Worm (Caenorhabditis elegans) whole organism, early embryonic: ENCODE data around the gene T16G12.7.
A peak's percentile ranks its signal among the peaks of the same experiment; 100 is the strongest.

ENCODE experiments used
- B0310.2 ChIP-seq: sonication (generic microtip); optimal IDR thresholded peaks from 2 replicates; lab custom pipeline; 2016; ENCODE audit warnings: mild to moderate bottlenecking, missing genetic modification characterization, missing compliant biosample characterization
- F13C5.2 ChIP-seq: sonication (generic microtip); optimal IDR thresholded peaks from 2 replicates; lab custom pipeline; 2017; ENCODE audit warnings: mild to moderate bottlenecking, missing genetic modification characterization, inconsistent platforms, missing compliant biosample characterization
- aly-1 ChIP-seq: sonication (generic microtip); optimal IDR thresholded peaks from 2 replicates; lab custom pipeline; 2016; ENCODE audit warnings: missing genetic modification characterization, missing compliant biosample characterization
- ama-1 ChIP-seq: fragments of 150-350 bp; optimal IDR thresholded peaks from 2 replicates; lab custom pipeline; 2014
- ceh-13 ChIP-seq: fragments of 200-800 bp; sonication (Bioruptor generic); optimal IDR thresholded peaks from 2 replicates; lab custom pipeline; 2018; ENCODE audit warnings: mild to moderate bottlenecking, missing genetic modification characterization, missing compliant biosample characterization
- ets-7 ChIP-seq: sonication (generic microtip); optimal IDR thresholded peaks from 2 replicates; lab custom pipeline; 2016; ENCODE audit warnings: missing genotype, missing genetic modification characterization, missing compliant biosample characterization
- flt-1 ChIP-seq: fragments of 200-800 bp; sonication (Bioruptor generic); IDR thresholded peaks from 2 replicates; pipeline ENCODE4 v1.3.6; 2022; ENCODE audit warnings: missing genetic modification characterization, missing compliant biosample characterization
- hmbx-1 ChIP-seq: sonication (generic microtip); optimal IDR thresholded peaks from 2 replicates; lab custom pipeline; 2016; ENCODE audit warnings: mild to moderate bottlenecking, missing genetic modification characterization, missing compliant biosample characterization
- hmg-4 ChIP-seq: fragments of 200-800 bp; sonication (Bioruptor generic); optimal IDR thresholded peaks from 2 replicates; lab custom pipeline; 2018; ENCODE audit warnings: mild to moderate bottlenecking, missing genetic modification characterization, missing compliant biosample characterization
- hnd-1 ChIP-seq: sonication (generic microtip); optimal IDR thresholded peaks from 2 replicates; lab custom pipeline; 2016; ENCODE audit warnings: missing genetic modification characterization, missing compliant biosample characterization
- pes-1 ChIP-seq: fragments of 200-800 bp; sonication (Bioruptor generic); IDR thresholded peaks from 2 replicates; pipeline ENCODE4 v1.3.6; 2022; ENCODE audit warnings: missing genetic modification reagents, missing genetic modification characterization, missing compliant biosample characterization
- scrt-1 ChIP-seq: fragments of 200-800 bp; sonication (Bioruptor generic); IDR thresholded peaks from 2 replicates; pipeline ENCODE4 v1.3.6; 2022; ENCODE audit warnings: missing genetic modification characterization, missing compliant biosample characterization
- sea-1 ChIP-seq: fragments of 200-800 bp; sonication (Bioruptor generic); conservative IDR thresholded peaks from 2 replicates; pipeline ENCODE4 v1.3.6; 2022; ENCODE audit warnings: missing genetic modification characterization, missing compliant biosample characterization
- tbx-11 ChIP-seq: fragments of 200-800 bp; sonication (Bioruptor generic); IDR thresholded peaks from 2 replicates; pipeline ENCODE4 v1.3.6; 2022; ENCODE audit warnings: missing genetic modification characterization, missing compliant biosample characterization
- tbx-37 ChIP-seq: fragments of 200-800 bp; sonication (Bioruptor generic); conservative IDR thresholded peaks from 2 replicates; pipeline ENCODE4 v1.3.6; 2022; ENCODE audit warnings: missing genetic modification reagents, missing genetic modification characterization, missing compliant biosample characterization
- tra-4 ChIP-seq: sonication (generic microtip); optimal IDR thresholded peaks from 2 replicates; lab custom pipeline; 2017; ENCODE audit warnings: missing genetic modification characterization, missing compliant biosample characterization

Gene T16G12.7

ce11 chrIII:10078784-10079183 is 38.9 kb upstream of the T16G12.7 start:
- TF ChIP-seq flt-1 (GFP tag; lab: Robert Waterston, UW) (no peak), ceh-13 (GFP tag; lab: Kevin White, UChicago) (no peak), pes-1 (GFP tag; lab: Robert Waterston, UW) (no peak), hmbx-1 (tag; lab: Kevin White, UChicago) (no peak), scrt-1 (GFP tag; lab: Robert Waterston, UW) (no peak), hnd-1 (tag; lab: Kevin White, UChicago) (no peak), tra-4 (tag; lab: Kevin White, UChicago) (no peak)

ce11 chrIII:10078151-10078550 is 38.2 kb upstream of the T16G12.7 start, which contains the start of gene T16G12.9:
TSS of gene T16G12.9 (minus strand) at chrIII:10078251.
- TF ChIP-seq hnd-1 (tag; lab: Kevin White, UChicago) (no peak), sea-1 (no peak), scrt-1 (GFP tag; lab: Robert Waterston, UW) (no peak), ceh-13 (GFP tag; lab: Kevin White, UChicago) (no peak), hmg-4 (GFP tag; lab: Kevin White, UChicago) (no peak)

DNA sequence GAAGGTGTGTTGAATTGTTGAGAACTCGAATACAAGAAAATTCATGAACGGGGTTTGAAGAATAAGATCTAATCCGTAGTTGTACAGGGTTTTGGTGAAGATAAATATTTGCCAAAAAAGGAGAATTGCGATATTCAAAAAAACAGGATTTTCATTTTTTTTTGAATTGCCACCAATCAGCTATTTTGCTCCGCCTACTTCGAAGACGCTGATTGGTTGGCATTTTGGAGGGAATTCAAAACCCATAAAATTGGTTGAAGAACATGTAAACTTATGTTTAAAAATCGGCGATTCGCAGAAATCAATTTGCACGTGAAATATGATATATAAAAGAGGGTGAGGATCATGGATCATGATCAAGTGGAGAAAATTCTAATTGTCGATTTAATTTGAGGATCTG is 36.1 kb upstream of the T16G12.7 start:
- TF ChIP-seq ceh-13 (GFP tag; lab: Kevin White, UChicago) (no peak), B0310.2 (tag; lab: Kevin White, UChicago) (no peak), tbx-11 (no peak), sea-1 (no peak), pes-1 (GFP tag; lab: Robert Waterston, UW) (no peak), hnd-1 (tag; lab: Kevin White, UChicago) (no peak), hmbx-1 (tag; lab: Kevin White, UChicago) (no peak)

DNA sequence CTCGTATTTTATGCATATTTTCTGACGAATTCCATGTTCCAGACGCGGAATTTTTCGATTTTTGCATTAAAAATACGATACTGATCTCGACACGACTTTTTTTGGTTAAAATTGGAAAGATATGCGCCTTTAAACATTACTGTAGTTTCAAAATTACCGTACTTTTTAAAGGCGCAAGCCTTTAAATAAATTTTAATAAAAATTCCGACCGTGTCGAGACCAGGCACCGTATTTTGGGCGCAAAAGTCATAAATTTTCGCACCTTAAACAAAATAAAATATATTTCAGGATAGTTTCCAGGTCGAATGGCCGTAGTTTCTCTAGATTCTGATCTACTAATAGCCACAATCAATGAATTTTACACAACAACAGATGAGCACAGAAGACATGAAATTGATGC is 29.4 kb upstream of the T16G12.7 start, which contains the start of gene T16G12.6:
Gene T16G12.6 (plus strand): TSS at position 301 of the 400 bp plus-strand sequence.
- TF ChIP-seq sea-1 (no peak), B0310.2 (tag; lab: Kevin White, UChicago) (no peak), scrt-1 (GFP tag; lab: Robert Waterston, UW) (no peak), hmg-4 (GFP tag; lab: Kevin White, UChicago) (no peak), F13C5.2 (tag; lab: Kevin White, UChicago) (no peak), ama-1 (no peak)

DNA sequence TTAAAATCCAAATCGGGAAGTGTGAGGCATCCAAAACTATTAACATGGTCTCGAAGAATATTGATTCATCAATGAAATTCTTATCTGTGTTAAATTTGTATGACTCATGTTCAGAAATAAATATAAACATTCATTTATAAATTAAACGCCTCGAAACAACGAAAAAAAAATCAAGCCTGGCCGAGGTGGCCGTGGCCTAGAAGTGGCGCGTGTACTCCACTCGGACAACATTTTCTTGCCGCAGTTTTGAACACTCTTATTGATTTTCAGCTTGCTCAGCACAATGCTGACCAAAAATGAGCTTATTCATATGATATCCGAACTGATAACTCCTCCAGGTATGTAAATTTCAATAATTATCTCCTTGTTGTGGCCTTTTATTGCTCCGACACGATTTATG is 24.2 kb upstream of the T16G12.7 start, which contains the start of gene ekl-6:
Gene ekl-6 (plus strand): TSS at position 265 of the 400 bp plus-strand sequence.
- TF ChIP-seq scrt-1 (GFP tag; lab: Robert Waterston, UW) (no peak), hmg-4 (GFP tag; lab: Kevin White, UChicago) (no peak), tbx-11 (no peak), B0310.2 (tag; lab: Kevin White, UChicago) (no peak), tbx-37 (peak; percentile 70), flt-1 (GFP tag; lab: Robert Waterston, UW) (0 out of 2 replicates have a peak, but pooled peaks have one; percentile 35), hnd-1 (tag; lab: Kevin White, UChicago) (no peak), F13C5.2 (tag; lab: Kevin White, UChicago) (no peak), hmbx-1 (tag; lab: Kevin White, UChicago) (no peak), pes-1 (GFP tag; lab: Robert Waterston, UW) (peak; percentile 63)

ce11 chrIII:10060573-10060972 is 20.7 kb upstream of the T16G12.7 start, which contains the start of gene T16G12.13:
TSS of gene T16G12.13 (plus strand) at chrIII:10060865.
- no peak for TF ChIP-seq sea-1
- no peak for TF ChIP-seq scrt-1 (GFP tag; lab: Robert Waterston, UW)
- TF ChIP-seq pes-1 (GFP tag; lab: Robert Waterston, UW), result no peak
- no peak for TF ChIP-seq aly-1 (tag; lab: Kevin White, UChicago)
- TF ChIP-seq tbx-37, result no peak
- no peak for TF ChIP-seq ets-7 (tag; lab: Kevin White, UChicago)

- no peak for TF ChIP-seq ets-7 (tag; lab: Kevin White, UChicago)
- TF ChIP-seq hmbx-1 (tag; lab: Kevin White, UChicago), result no peak
Measured at ce11 chrIII:10059002-10059401, 19.1 kb upstream of the T16G12.7 start, which contains the start of gene T16G12.8. TSS of gene T16G12.8 (plus strand) at chrIII:10059302.

DNA sequence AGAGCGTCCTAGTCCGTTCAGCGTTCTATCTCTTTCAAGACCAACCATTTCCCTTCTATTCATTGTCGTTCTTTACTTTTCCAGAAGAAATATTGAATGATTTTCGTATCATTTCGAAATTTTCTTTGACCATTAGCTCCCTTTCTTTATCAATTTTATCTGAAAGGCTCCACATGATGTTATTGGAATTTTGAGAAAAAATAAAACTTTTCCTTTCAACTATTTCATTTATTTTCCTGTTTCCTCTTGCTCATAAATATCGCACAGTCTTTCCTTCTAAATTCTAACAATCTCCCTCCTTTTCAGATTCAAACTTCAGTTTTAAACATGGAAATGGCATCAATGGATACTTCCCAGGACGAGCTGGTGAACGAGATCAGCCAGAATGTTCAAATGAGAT is 17.6 kb upstream of the T16G12.7 start, which contains the start of gene T16G12.4:
Gene T16G12.4 (plus strand): TSS at position 301 of the 400 bp plus-strand sequence.
- TF ChIP-seq tbx-11 (no peak), ceh-13 (GFP tag; lab: Kevin White, UChicago) (no peak), tbx-37 (no peak)

DNA sequence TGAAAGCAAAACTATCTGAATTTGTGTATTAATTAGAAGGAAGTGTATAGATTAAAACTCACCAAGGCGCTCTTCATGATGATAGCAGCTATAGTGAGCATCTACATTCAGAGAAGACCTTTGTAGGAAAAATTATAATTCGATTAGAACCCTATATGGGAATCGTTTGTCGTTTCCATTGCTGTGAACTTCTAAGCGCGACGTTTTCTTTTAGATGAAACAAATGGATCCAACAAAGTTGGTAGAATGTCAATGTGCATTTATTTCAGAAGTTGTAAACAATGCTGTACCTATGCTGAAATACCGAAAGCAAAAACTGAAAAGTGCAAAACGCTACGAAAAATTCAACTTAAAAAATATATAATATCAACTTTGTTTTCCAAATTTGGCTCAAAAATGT is 16.1 kb upstream of the T16G12.7 start, which contains the start of gene T16G12.10:
Gene T16G12.10 (minus strand): TSS at position 101 of the 400 bp plus-strand sequence.
- TF ChIP-seq tra-4 (tag; lab: Kevin White, UChicago) (no peak), sea-1 (no peak), tbx-37 (no peak), hnd-1 (tag; lab: Kevin White, UChicago) (no peak), pes-1 (GFP tag; lab: Robert Waterston, UW) (no peak), hmbx-1 (tag; lab: Kevin White, UChicago) (no peak), scrt-1 (GFP tag; lab: Robert Waterston, UW) (no peak), hmg-4 (GFP tag; lab: Kevin White, UChicago) (no peak), B0310.2 (tag; lab: Kevin White, UChicago) (no peak), aly-1 (tag; lab: Kevin White, UChicago) (no peak)
